Worm (Caenorhabditis elegans) whole organism, L1 larva: ENCODE data around the gene wbp-11.

Experiments used
- C04F5.9 ChIP-seq: sonication (generic microtip); optimal IDR thresholded peaks from 2 replicates; lab custom pipeline; 2016; ENCODE audit warnings: missing genetic modification characterization, missing compliant biosample characterization
- Y116A8C.19 ChIP-seq: sonication (generic microtip); optimal IDR thresholded peaks from 2 replicates; lab custom pipeline; 2016; ENCODE audit warnings: missing compliant biosample characterization, missing genetic modification characterization, borderline replicate concordance
- aly-2 ChIP-seq: fragments of 150-350 bp; optimal IDR thresholded peaks from 2 replicates; lab custom pipeline; 2014; ENCODE audit warnings: missing biosample characterization, missing genetic modification characterization
- egl-27 ChIP-seq, 2 experiments: fragments of 150-350 bp in 1 of 2; sonication (generic microtip); optimal IDR thresholded peaks; 3 replicates each; lab custom pipeline; 2017 to 2018; ENCODE audit warnings: missing biosample characterization in 2 of 2, missing genetic modification characterization in 2 of 2, missing genetic modification reagents in 2 of 2
- fos-1 ChIP-seq: fragments of 150-350 bp; optimal IDR thresholded peaks from 2 replicates; lab custom pipeline; 2014; ENCODE audit warnings: missing biosample characterization, missing genetic modification characterization
- lin-15B ChIP-seq: fragments of 150-350 bp; sonication (generic microtip); optimal IDR thresholded peaks from 3 replicates; lab custom pipeline; 2014; ENCODE audit warnings: missing biosample characterization, missing genetic modification characterization
- nhr-11 ChIP-seq: fragments of 150-350 bp; optimal IDR thresholded peaks from 2 replicates; lab custom pipeline; 2014; ENCODE audit warnings: missing biosample characterization, missing genetic modification characterization
- rnt-1 ChIP-seq: sonication (generic microtip); optimal IDR thresholded peaks from 2 replicates; lab custom pipeline; 2016; ENCODE audit warnings: mild to moderate bottlenecking, missing genetic modification characterization, moderate library complexity, missing compliant biosample characterization
- skn-1 ChIP-seq: fragments of 150-350 bp; optimal IDR thresholded peaks from 2 replicates; lab custom pipeline; 2014; ENCODE audit warnings: missing biosample characterization, missing genetic modification characterization
- snpc-4 ChIP-seq: fragments of 150-350 bp; optimal IDR thresholded peaks from 2 replicates; lab custom pipeline; 2014; ENCODE audit warnings: missing biosample characterization, missing genetic modification characterization
- sptf-1 ChIP-seq: fragments of 150-350 bp; optimal IDR thresholded peaks from 2 replicates; lab custom pipeline; 2014; ENCODE audit warnings: missing biosample characterization, missing genetic modification characterization
- zag-1 ChIP-seq: fragments of 150-350 bp; optimal IDR thresholded peaks from 2 replicates; lab custom pipeline; 2014; ENCODE audit warnings: missing biosample characterization, missing genetic modification characterization

ce11 chrII:10187808-10188207 lies 15.1 kb downstream of the wbp-11 start, which contains the start of gene srd-2:
- TF ChIP-seq lin-15B (tag; lab: Kevin White, UChicago) (no peak), aly-2 (tag; lab: Kevin White, UChicago) (no peak), snpc-4 (tag; lab: Kevin White, UChicago) (no peak), sptf-1 (tag; lab: Kevin White, UChicago) (no peak), egl-27 (tag; optimal IDR thresholded peaks at IDR 0.05; lab: Kevin White, UChicago) (no peak), rnt-1 (tag; lab: Kevin White, UChicago) (no peak), skn-1 (tag; lab: Kevin White, UChicago) (no peak), Y116A8C.19 (no peak), zag-1 (tag; lab: Kevin White, UChicago) (no peak), C04F5.9 (tag; lab: Kevin White, UChicago) (no peak), nhr-11 (no peak), fos-1 (tag; lab: Kevin White, UChicago) (no peak)
